Fruit fly (Drosophila melanogaster) whole organism, wandering third instar larva: ENCODE data around the gene Tnpo-SR.

Experiments used
- Abd-B ChIP-seq: fragments of >200 bp; optimal IDR thresholded peaks from 2 replicates; lab custom pipeline; 2017; ENCODE audit warnings: missing biosample characterization, missing genetic modification characterization
- CG32264 ChIP-seq: fragments of 200-800 bp; sonication (Bioruptor generic); optimal IDR thresholded peaks from 2 replicates; lab custom pipeline; 2016; ENCODE audit warnings: missing biosample characterization, missing genetic modification characterization
- CG9705 ChIP-seq: fragments of 200-800 bp; sonication (Bioruptor generic); optimal IDR thresholded peaks from 2 replicates; lab custom pipeline; 2018; ENCODE audit warnings: missing biosample characterization, mild to moderate bottlenecking, missing genetic modification characterization
- CrebA ChIP-seq: fragments of 200-800 bp; sonication (Bioruptor generic); optimal IDR thresholded peaks from 2 replicates; lab custom pipeline; 2016; ENCODE audit warnings: missing biosample characterization, mild to moderate bottlenecking, missing genetic modification characterization, borderline replicate concordance
- Dfd ChIP-seq: fragments of >200 bp; optimal IDR thresholded peaks from 2 replicates; lab custom pipeline; 2017; ENCODE audit warnings: missing biosample characterization, missing genetic modification characterization
- Dif ChIP-seq: fragments of 200-275, 200-300 bp; sonication (Bioruptor generic); optimal IDR thresholded peaks from 2 replicates; lab custom pipeline; 2018; ENCODE audit warnings: missing biosample characterization, missing genetic modification characterization; ENCODE audit not compliant: partially characterized antibody
- GATAd ChIP-seq: sonication (Bioruptor generic); optimal IDR thresholded peaks from 2 replicates; lab custom pipeline; 2016; ENCODE audit warnings: missing biosample characterization, missing genetic modification characterization
- HLH106 ChIP-seq: fragments of 200-800 bp; optimal IDR thresholded peaks from 3 replicates; lab custom pipeline; 2019; ENCODE audit warnings: missing biosample characterization, mild to moderate bottlenecking, missing genetic modification characterization, moderate library complexity
- Hnf4 ChIP-seq: fragments of 200-800 bp; sonication (Bioruptor generic); optimal IDR thresholded peaks from 2 replicates; lab custom pipeline; 2016; ENCODE audit warnings: missing biosample characterization, mild to moderate bottlenecking, missing genetic modification characterization
- Hr78 ChIP-seq: fragments of >200 bp; optimal IDR thresholded peaks from 2 replicates; lab custom pipeline; 2017; ENCODE audit warnings: missing biosample characterization, missing genetic modification characterization
- Hr83 ChIP-seq: fragments of 200-300 bp; sonication (Bioruptor generic); optimal IDR thresholded peaks from 2 replicates; lab custom pipeline; 2016; ENCODE audit warnings: missing biosample characterization, mild to moderate bottlenecking, missing genetic modification characterization, moderate library complexity; ENCODE audit not compliant: poor library complexity, severe bottlenecking
- Jra ChIP-seq: sonication (Bioruptor generic); optimal IDR thresholded peaks from 2 replicates; lab custom pipeline; 2016; ENCODE audit warnings: missing biosample characterization, missing genetic modification characterization
- Mio ChIP-seq: sonication (Bioruptor generic); optimal IDR thresholded peaks from 2 replicates; lab custom pipeline; 2016; ENCODE audit warnings: missing biosample characterization, missing genetic modification characterization
- Myc ChIP-seq: fragments of >200 bp; optimal IDR thresholded peaks from 2 replicates; lab custom pipeline; 2017
- N ChIP-seq: fragments of >200 bp; optimal IDR thresholded peaks from 2 replicates; lab custom pipeline; 2018; ENCODE audit warnings: missing biosample characterization, missing external identifiers, missing genetic modification characterization
- OdsH ChIP-seq: fragments of 200-800 bp; sonication (Bioruptor generic); optimal IDR thresholded peaks from 2 replicates; lab custom pipeline; 2016; ENCODE audit warnings: missing biosample characterization, mild to moderate bottlenecking, missing genetic modification characterization
- Rel ChIP-seq, 2 experiments: fragments of 200-800 bp; sonication (Bioruptor generic) in 1 of 2; optimal IDR thresholded peaks; 2 replicates in 1 of 2; 3 replicates in 1 of 2; lab custom pipeline; 2016 to 2019; ENCODE audit warnings: mild to moderate bottlenecking in 2 of 2, missing biosample characterization in 2 of 2, missing genetic modification characterization in 2 of 2, moderate library complexity in 1 of 2
- Sp1 ChIP-seq: fragments of 200-800 bp; sonication (Bioruptor generic); optimal IDR thresholded peaks from 3 replicates; lab custom pipeline; 2019; ENCODE audit warnings: missing biosample characterization, mild to moderate bottlenecking, missing genetic modification characterization, moderate library complexity
- Vsx2 ChIP-seq: fragments of 200-300, 225-300 bp; sonication (Bioruptor generic); optimal IDR thresholded peaks from 2 replicates; lab custom pipeline; 2018; ENCODE audit warnings: missing biosample characterization, missing genetic modification characterization; ENCODE audit not compliant: partially characterized antibody
- br ChIP-seq: fragments of 200-800 bp; sonication (Bioruptor generic); optimal IDR thresholded peaks from 2 replicates; lab custom pipeline; 2016; ENCODE audit warnings: missing biosample characterization, missing genetic modification characterization
- brk ChIP-seq: fragments of 200-800 bp; sonication (Bioruptor generic); optimal IDR thresholded peaks from 2 replicates; lab custom pipeline; 2016; ENCODE audit warnings: missing biosample characterization, mild to moderate bottlenecking, missing genetic modification characterization
- dl ChIP-seq, 2 experiments: fragments of 175-275, 200-275 bp in 1 of 2; fragments of 200-275 bp in 1 of 2; sonication (Bioruptor generic); optimal IDR thresholded peaks; lab custom pipeline; 2018; ENCODE audit warnings: mild to moderate bottlenecking in 2 of 2, missing biosample characterization in 2 of 2, missing genetic modification characterization in 2 of 2, moderate library complexity in 2 of 2; ENCODE audit not compliant: partially characterized antibody in 2 of 2, insufficient read depth in 1 of 2
- dmrt93B ChIP-seq: fragments of 200-800 bp; sonication (Bioruptor generic); optimal IDR thresholded peaks from 2 replicates; lab custom pipeline; 2018; ENCODE audit warnings: missing biosample characterization, mild to moderate bottlenecking, missing genetic modification characterization
- dsf ChIP-seq: sonication (Bioruptor generic); optimal IDR thresholded peaks from 2 replicates; lab custom pipeline; 2016; ENCODE audit warnings: missing biosample characterization, missing genetic modification characterization, borderline replicate concordance
- ey ChIP-seq: fragments of 200-800 bp; sonication (Bioruptor generic); optimal IDR thresholded peaks from 2 replicates; lab custom pipeline; 2016; ENCODE audit warnings: missing biosample characterization, missing genetic modification characterization
- foxo ChIP-seq, 2 experiments: fragments of 200-800 bp; sonication (Bioruptor generic); optimal IDR thresholded peaks; 2 replicates in 1 of 2; 3 replicates in 1 of 2; lab custom pipeline; 2016 to 2017; ENCODE audit warnings: missing biosample characterization in 2 of 2, missing genetic modification characterization in 2 of 2
- fru ChIP-seq: fragments of 200-800 bp; sonication (Bioruptor generic); optimal IDR thresholded peaks from 3 replicates; lab custom pipeline; 2016; ENCODE audit warnings: missing biosample characterization, mild to moderate bottlenecking, missing genetic modification characterization
- h ChIP-seq: fragments of 200-800 bp; sonication (Bioruptor generic); optimal IDR thresholded peaks from 3 replicates; lab custom pipeline; 2016; ENCODE audit warnings: missing biosample characterization, mild to moderate bottlenecking, missing genetic modification characterization
- jim ChIP-seq: fragments of 175-275, 200-325 bp; sonication (Bioruptor generic); optimal IDR thresholded peaks from 2 replicates; lab custom pipeline; 2016; ENCODE audit warnings: missing biosample characterization, mild to moderate bottlenecking, missing genetic modification characterization
- lola ChIP-seq: fragments of >200 bp; optimal IDR thresholded peaks from 2 replicates; lab custom pipeline; 2017; ENCODE audit warnings: missing biosample characterization, missing genetic modification characterization
- pan ChIP-seq: fragments of >200 bp; optimal IDR thresholded peaks from 2 replicates; lab custom pipeline; 2017
- psq ChIP-seq: fragments of 200-800 bp; sonication (Bioruptor generic); optimal IDR thresholded peaks from 3 replicates; lab custom pipeline; 2017; ENCODE audit warnings: missing biosample characterization, mild to moderate bottlenecking, missing genetic modification characterization, moderate library complexity
- rgr ChIP-seq: fragments of 200-800 bp; sonication (Bioruptor generic); optimal IDR thresholded peaks from 3 replicates; lab custom pipeline; 2016; ENCODE audit warnings: missing biosample characterization, mild to moderate bottlenecking, missing genetic modification characterization
- sage ChIP-seq: fragments of 200-800 bp; sonication (Bioruptor generic); optimal IDR thresholded peaks from 2 replicates; lab custom pipeline; 2016; ENCODE audit warnings: missing biosample characterization, mild to moderate bottlenecking, missing genetic modification characterization
- sv ChIP-seq: fragments of 200-800 bp; sonication (Bioruptor generic); optimal IDR thresholded peaks from 3 replicates; lab custom pipeline; 2016; ENCODE audit warnings: missing biosample characterization, missing genetic modification characterization
- tai ChIP-seq: sonication (Bioruptor generic); optimal IDR thresholded peaks from 2 replicates; lab custom pipeline; 2016; ENCODE audit warnings: missing biosample characterization, missing genetic modification characterization
- usp ChIP-seq: fragments of >200 bp; optimal IDR thresholded peaks from 2 replicates; lab custom pipeline; 2017; ENCODE audit warnings: missing biosample characterization, missing genetic modification characterization
- woc ChIP-seq: sonication (Bioruptor generic); optimal IDR thresholded peaks from 2 replicates; lab custom pipeline; 2016; ENCODE audit warnings: missing biosample characterization, mild to moderate bottlenecking, missing genetic modification characterization

The Tnpo-SR gene

dm6 chr2L:2752460-2753411, 7.0 kb upstream of the Tnpo-SR start, which contains the start of gene Pgk:
Pgk (minus strand) TSS chr2L:2753068.
- TF ChIP-seq rgr (GFP tag; lab: Kevin White, UChicago) (peak; percentile 62), ey (peak; percentile 35), sage (GFP tag; lab: Kevin White, UChicago) (peak; percentile 80), tai (no peak), Sp1 (peak; percentile 87), psq (peak; percentile 27), foxo (GFP tag; optimal IDR thresholded peaks at IDR 0.05; lab: Kevin White, UChicago) (peak; percentile 38 to 47), HLH106 (tag; lab: Kevin White, UChicago) (peak; percentile 59), sv (GFP tag; lab: Kevin White, UChicago) (peak; percentile 54), Hnf4 (GFP tag; lab: Kevin White, UChicago) (peak; percentile 78), Rel (GFP tag; optimal IDR thresholded peaks at IDR 0.05; lab: Kevin White, UChicago) (peak; percentile 66), Rel (tag; optimal IDR thresholded peaks at IDR 0.05; lab: Kevin White, UChicago) (peak; percentile 63), Hr78 (GFP tag; lab: Kevin White, UChicago) (no peak), woc (no peak), dsf (GFP tag; lab: Kevin White, UChicago) (peak; percentile 47), Myc (lab: Kevin White, UChicago) (no peak), lola (GFP tag; lab: Kevin White, UChicago) (no peak), Abd-B (GFP tag; lab: Kevin White, UChicago) (no peak), fru (GFP tag; lab: Kevin White, UChicago) (peak; percentile 66), N (GFP tag; lab: Kevin White, UChicago) (no peak), Dfd (GFP tag; lab: Kevin White, UChicago) (no peak), pan (lab: Kevin White, UChicago) (no peak), OdsH (peak; percentile 20), Hr83 (GFP tag; lab: Kevin White, UChicago) (peak; percentile 85), GATAd (no peak), CG32264 (GFP tag; lab: Kevin White, UChicago) (peak; percentile 64), usp (no peak), Mio (GFP tag; lab: Kevin White, UChicago) (no peak), h (GFP tag; lab: Kevin White, UChicago) (peak; percentile 79), br (peak; percentile 61), CG9705 (GFP tag; lab: Kevin White, UChicago) (no peak), Vsx2 (no peak), Dif (peak; percentile 100), jim (GFP tag; lab: Kevin White, UChicago) (peak; percentile 49), CrebA (no peak), Jra (peak; percentile 43), dmrt93B (no peak), brk (GFP tag; lab: Kevin White, UChicago) (peak; percentile 44), dl (GFP tag; optimal IDR thresholded peaks at IDR 0.05; lab: Kevin White, UChicago; ENCODE audit: insufficient read depth in 1 of 2, partially characterized antibody in 2 of 2) (peak; percentile 98 to 99)

dm6 chr2L:2753789-2754436, 5.8 kb upstream of the Tnpo-SR start:
- TF ChIP-seq Dfd (GFP tag; lab: Kevin White, UChicago) (no peak), ey (no peak), pan (lab: Kevin White, UChicago) (no peak), Hnf4 (GFP tag; lab: Kevin White, UChicago) (no peak), dl (GFP tag; optimal IDR thresholded peaks at IDR 0.05; lab: Kevin White, UChicago; ENCODE audit: insufficient read depth in 1 of 2, partially characterized antibody in 2 of 2) (peak in 1 of 2 experiments; percentile 15), woc (no peak), sv (GFP tag; lab: Kevin White, UChicago) (no peak), Dif (no peak), Hr83 (GFP tag; lab: Kevin White, UChicago) (no peak), Mio (GFP tag; lab: Kevin White, UChicago) (no peak), Rel (GFP tag; optimal IDR thresholded peaks at IDR 0.05; lab: Kevin White, UChicago) (no peak), Rel (tag; optimal IDR thresholded peaks at IDR 0.05; lab: Kevin White, UChicago) (peak; percentile 42), dsf (GFP tag; lab: Kevin White, UChicago) (no peak), GATAd (no peak), Myc (lab: Kevin White, UChicago) (no peak)
